Fruit fly (Drosophila melanogaster) whole organism, embryonic: ENCODE data around the gene mRpL51.
A peak's percentile ranks its signal among the peaks of the same experiment; 100 is the strongest.

Experiments used
- Asciz ChIP-seq: fragments of 200-800 bp; sonication (Bioruptor generic); optimal IDR thresholded peaks from 2 replicates; lab custom pipeline; 2017; ENCODE audit warnings: missing biosample characterization, mild to moderate bottlenecking, missing genetic modification characterization, missing genetic modification reagents
- CG10366 ChIP-seq: fragments of 200-800 bp; sonication (Bioruptor generic); IDR thresholded peaks from 2 replicates; pipeline ENCODE4 v1.3.6; 2022; ENCODE audit warnings: missing biosample characterization, missing genetic modification characterization
- CG12104 ChIP-seq: fragments of 200-800 bp; sonication (Bioruptor generic); optimal IDR thresholded peaks from 3 replicates; lab custom pipeline; 2016; ENCODE audit warnings: missing biosample characterization, missing genetic modification characterization
- CG12659 ChIP-seq: fragments of 200-800 bp; sonication (Bioruptor generic); optimal IDR thresholded peaks from 3 replicates; lab custom pipeline; 2017; ENCODE audit warnings: mild to moderate bottlenecking, missing biosample characterization, missing genetic modification reagents, missing genetic modification characterization
- CG13424 ChIP-seq: fragments of 200-800 bp; sonication (Bioruptor generic); optimal IDR thresholded peaks from 2 replicates; lab custom pipeline; 2019; ENCODE audit warnings: missing biosample characterization, mild to moderate bottlenecking, missing genetic modification characterization, moderate library complexity
- CG15011 ChIP-seq: fragments of 200-800 bp; sonication (Bioruptor generic); optimal IDR thresholded peaks from 3 replicates; lab custom pipeline; 2018; ENCODE audit warnings: missing biosample characterization, mild to moderate bottlenecking, missing genetic modification characterization
- CG15073 ChIP-seq: fragments of 200-800 bp; sonication (Bioruptor generic); optimal IDR thresholded peaks from 2 replicates; lab custom pipeline; 2016; ENCODE audit warnings: missing biosample characterization, missing genetic modification characterization
- CG15514 ChIP-seq: fragments of 200-800 bp; sonication (Bioruptor generic); optimal IDR thresholded peaks from 3 replicates; lab custom pipeline; 2017; ENCODE audit warnings: missing biosample characterization, missing genetic modification characterization, mild to moderate bottlenecking, moderate library complexity, missing genetic modification reagents
- CG1832 ChIP-seq: fragments of 200-800 bp; sonication (Bioruptor generic); optimal IDR thresholded peaks from 2 replicates; lab custom pipeline; 2017; ENCODE audit warnings: missing biosample characterization, mild to moderate bottlenecking, missing genetic modification characterization, inconsistent platforms
- CG2678 ChIP-seq: fragments of 200-800 bp; sonication (Bioruptor generic); optimal IDR thresholded peaks from 3 replicates; lab custom pipeline; 2019; ENCODE audit warnings: missing biosample characterization, mild to moderate bottlenecking, missing genetic modification characterization, moderate library complexity
- CG34224 ChIP-seq: fragments of 200-800 bp; sonication (Bioruptor generic); IDR thresholded peaks from 3 replicates; pipeline ENCODE4 v1.3.6; 2022; ENCODE audit warnings: missing biosample characterization, missing genetic modification characterization; ENCODE audit not compliant: partially characterized antibody
- CG34376 ChIP-seq: fragments of 200-800 bp; sonication (Bioruptor generic); optimal IDR thresholded peaks from 2 replicates; lab custom pipeline; 2018; ENCODE audit warnings: missing biosample characterization, mild to moderate bottlenecking, missing genetic modification characterization
- CG6683 ChIP-seq: fragments of 200-800 bp; sonication (Bioruptor generic); optimal IDR thresholded peaks from 2 replicates; lab custom pipeline; 2017; ENCODE audit warnings: missing biosample characterization, mild to moderate bottlenecking, missing genetic modification characterization, missing genetic modification reagents
- CG8290 ChIP-seq, 3 experiments: fragments of 200-800 bp; sonication (Bioruptor generic); optimal IDR thresholded peaks; 2 replicates each; lab custom pipeline; 2016 to 2019; ENCODE audit warnings: missing biosample characterization in 3 of 3, missing genetic modification characterization in 3 of 3, mild to moderate bottlenecking in 2 of 3, moderate library complexity in 1 of 3
- CoRest ChIP-seq: fragments of 200-800 bp; sonication (Bioruptor generic); optimal IDR thresholded peaks from 3 replicates; lab custom pipeline; 2018; ENCODE audit warnings: missing biosample characterization, mild to moderate bottlenecking, missing genetic modification characterization, moderate library complexity
- D19A ChIP-seq: fragments of 200-800 bp; optimal IDR thresholded peaks from 3 replicates; lab custom pipeline; 2019; ENCODE audit warnings: missing biosample characterization, mild to moderate bottlenecking, missing genetic modification characterization, moderate library complexity
- Dbx ChIP-seq: fragments of 200-800 bp; sonication (Bioruptor generic); IDR thresholded peaks from 3 replicates; pipeline ENCODE4 v1.3.6; 2022; ENCODE audit warnings: missing biosample characterization, missing genetic modification characterization
- Dp ChIP-seq: fragments of 200-800 bp; sonication (Bioruptor generic); optimal IDR thresholded peaks from 2 replicates; lab custom pipeline; 2018; ENCODE audit warnings: missing biosample characterization, mild to moderate bottlenecking, missing genetic modification characterization, moderate library complexity
- E2f2 ChIP-seq: fragments of 200-800 bp; sonication (Bioruptor generic); IDR thresholded peaks from 2 replicates; pipeline ENCODE4 v1.3.6; 2022; ENCODE audit warnings: missing biosample characterization, missing genetic modification characterization
- Eip74EF ChIP-seq, 2 experiments: fragments of 200-800 bp in 1 of 2; fragments of >200 bp in 1 of 2; sonication (Bioruptor generic) in 1 of 2; optimal IDR thresholded peaks; 2 replicates each; lab custom pipeline; 2017 to 2019; ENCODE audit warnings: missing biosample characterization in 2 of 2, missing genetic modification characterization in 2 of 2, mild to moderate bottlenecking in 1 of 2, moderate library complexity in 1 of 2
- Ets97D ChIP-seq: fragments of 200-800 bp; sonication (Bioruptor generic); optimal IDR thresholded peaks from 3 replicates; lab custom pipeline; 2016; ENCODE audit warnings: missing biosample characterization, missing genetic modification characterization
- Kr ChIP-seq: fragments of 200-800 bp; sonication (Bioruptor generic); optimal IDR thresholded peaks from 2 replicates; lab custom pipeline; 2017; ENCODE audit warnings: missing biosample characterization, mild to moderate bottlenecking, missing genetic modification characterization
- MBD-R2 ChIP-seq: fragments of 200-800 bp; sonication (Bioruptor generic); IDR thresholded peaks from 2 replicates; pipeline ENCODE4 v1.3.6; 2022; ENCODE audit warnings: missing biosample characterization, missing genetic modification characterization
- Nf-YC ChIP-seq: fragments of 200-800 bp; optimal IDR thresholded peaks from 3 replicates; lab custom pipeline; 2019; ENCODE audit warnings: missing biosample characterization, mild to moderate bottlenecking, missing genetic modification characterization, moderate library complexity
- Side ChIP-seq: fragments of 200-800 bp; sonication (Bioruptor generic); optimal IDR thresholded peaks from 2 replicates; lab custom pipeline; 2016; ENCODE audit warnings: missing biosample characterization, missing genetic modification characterization
- Tbp ChIP-seq: fragments of >200 bp; optimal IDR thresholded peaks from 2 replicates; lab custom pipeline; 2018; ENCODE audit warnings: missing biosample characterization, missing genetic modification characterization
- Vsx1 ChIP-seq: fragments of 200-800 bp; sonication (Bioruptor generic); optimal IDR thresholded peaks from 2 replicates; lab custom pipeline; 2017; ENCODE audit warnings: missing biosample characterization, mild to moderate bottlenecking, missing genetic modification characterization, missing genetic modification reagents
- ab ChIP-seq: fragments of 200-800 bp; sonication (Bioruptor generic); optimal IDR thresholded peaks from 2 replicates; lab custom pipeline; 2016; ENCODE audit warnings: missing biosample characterization, missing genetic modification characterization
- crp ChIP-seq, 2 experiments: fragments of 200-800 bp; sonication (Bioruptor generic); optimal IDR thresholded peaks; 2 replicates in 1 of 2; 3 replicates in 1 of 2; lab custom pipeline; 2017; ENCODE audit warnings: missing biosample characterization in 2 of 2, missing genetic modification characterization in 2 of 2, mild to moderate bottlenecking in 1 of 2, moderate library complexity in 1 of 2
- fd64A ChIP-seq: fragments of 200-800 bp; sonication (Bioruptor generic); optimal IDR thresholded peaks from 3 replicates; lab custom pipeline; 2018; ENCODE audit warnings: missing biosample characterization, mild to moderate bottlenecking, missing genetic modification characterization
- gsb-n ChIP-seq: fragments of 200-800 bp; sonication (Bioruptor generic); optimal IDR thresholded peaks from 3 replicates; lab custom pipeline; 2018; ENCODE audit warnings: missing biosample characterization, mild to moderate bottlenecking, missing genetic modification characterization
- gt ChIP-seq: fragments of 200-800 bp; sonication (Bioruptor generic); IDR thresholded peaks from 2 replicates; pipeline ENCODE4 v1.3.6; 2022; ENCODE audit warnings: missing biosample characterization, missing genetic modification characterization
- mirr ChIP-seq: fragments of 200-800 bp; sonication (Bioruptor generic); optimal IDR thresholded peaks from 3 replicates; lab custom pipeline; 2018; ENCODE audit warnings: missing biosample characterization, mild to moderate bottlenecking, missing genetic modification characterization
- nom ChIP-seq: fragments of 200-800 bp; sonication (Bioruptor generic); optimal IDR thresholded peaks from 2 replicates; lab custom pipeline; 2017; ENCODE audit warnings: missing biosample characterization, missing genetic modification characterization, mild to moderate bottlenecking, moderate library complexity, missing genetic modification reagents
- onecut ChIP-seq: fragments of 200-800 bp; sonication (Bioruptor generic); IDR thresholded peaks from 2 replicates; pipeline ENCODE4 v1.3.6; 2022; ENCODE audit warnings: missing biosample characterization, missing genetic modification characterization
- org-1 ChIP-seq: fragments of 200-800 bp; sonication (Bioruptor generic); optimal IDR thresholded peaks from 2 replicates; lab custom pipeline; 2017; ENCODE audit warnings: missing biosample characterization, missing genetic modification characterization
- pan ChIP-seq, 4 experiments: fragments of >200 bp in 3 of 4; fragments of 200-800 bp in 1 of 4; sonication (Bioruptor generic) in 1 of 4; optimal IDR thresholded peaks in 3 of 4; IDR thresholded peaks in 1 of 4; 2 replicates each; pipeline versions ENCODE4 v1.3.6 to Lab custom; 2017 to 2022; ENCODE audit warnings: missing biosample characterization in 2 of 4, missing genetic modification characterization in 2 of 4, mixed read lengths in 1 of 4
- tll ChIP-seq, 2 experiments: fragments of 200-800 bp in 1 of 2; fragments of >200 bp in 1 of 2; sonication (Bioruptor generic) in 1 of 2; optimal IDR thresholded peaks; 2 replicates each; lab custom pipeline; 2017 to 2019; ENCODE audit warnings: missing biosample characterization in 2 of 2, missing genetic modification characterization in 2 of 2, mild to moderate bottlenecking in 1 of 2, moderate library complexity in 1 of 2
- zen2 ChIP-seq: fragments of 200-800 bp; sonication (Bioruptor generic); IDR thresholded peaks from 3 replicates; pipeline ENCODE4 v1.3.6; 2022; ENCODE audit warnings: missing biosample characterization, missing genetic modification characterization; ENCODE audit not compliant: partially characterized antibody

mRpL51 gene

DNA sequence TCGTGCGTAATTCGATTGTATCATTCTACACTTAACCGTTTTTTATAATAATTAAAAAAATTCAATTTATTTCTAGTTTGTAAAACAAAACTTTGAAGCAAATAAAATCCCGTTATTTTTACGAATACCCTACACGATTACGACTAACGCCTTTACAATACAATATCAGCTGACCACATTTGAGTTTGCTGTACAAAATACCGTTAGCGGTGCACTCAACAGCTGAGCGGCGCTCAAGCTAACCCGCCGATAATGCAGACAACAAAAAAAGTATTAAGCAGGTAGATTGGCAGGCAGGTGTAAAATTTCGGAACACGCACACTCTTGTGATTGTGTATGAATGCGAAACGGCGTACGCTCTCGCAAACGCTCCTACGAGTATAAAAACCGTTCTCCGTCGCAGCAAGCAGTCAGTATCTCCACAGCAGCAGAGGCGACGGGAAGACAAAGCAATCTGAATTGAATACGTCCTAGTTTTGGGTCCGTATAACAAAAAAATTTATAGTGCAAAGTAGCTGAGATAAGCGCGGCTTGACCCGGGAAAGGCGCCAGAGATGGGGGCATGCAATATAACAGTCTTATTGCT is 4.6 kb upstream of the mRpL51 start, which contains the start of gene Acer (continued):
- TF ChIP-seq CG8290 (GFP tag; optimal IDR thresholded peaks at IDR 0.05; lab: Kevin White, UChicago) = peak; percentile 52
- TF ChIP-seq CG8290 (tag; optimal IDR thresholded peaks at IDR 0.05; lab: Kevin White, UChicago) = no peak
- no peak for TF ChIP-seq CG15073 (GFP tag; lab: Kevin White, UChicago)
- no peak for TF ChIP-seq CG10366
- no peak for TF ChIP-seq Vsx1 (GFP tag; lab: Kevin White, UChicago)
- no peak for TF ChIP-seq org-1 (GFP tag; lab: Kevin White, UChicago)
- peak; percentile 32 for TF ChIP-seq CoRest
- TF ChIP-seq crp (GFP tag; optimal IDR thresholded peaks at IDR 0.05; lab: Kevin White, UChicago) = peak; percentile 53 to 91
- TF ChIP-seq D19A (tag; lab: Kevin White, UChicago) = peak; percentile 40
- TF ChIP-seq onecut = peak; percentile 11; the same call in 1 of the 2 replicates
- no peak for TF ChIP-seq fd64A (GFP tag; lab: Kevin White, UChicago)
- TF ChIP-seq Ets97D = peak; percentile 6
- TF ChIP-seq MBD-R2 (GFP tag; lab: Robert Waterston, UW) = peak; percentile 26; the same call in 1 of the 2 replicates
- peak; percentile 32 for TF ChIP-seq CG12659 (GFP tag; lab: Kevin White, UChicago)
- peak; percentile 18 for TF ChIP-seq CG13424 (tag; lab: Kevin White, UChicago)
- TF ChIP-seq nom (GFP tag; lab: Kevin White, UChicago) = peak; percentile 11
- TF ChIP-seq CG1832 (GFP tag; lab: Kevin White, UChicago) = no peak
- TF ChIP-seq Kr = peak; percentile 24
- TF ChIP-seq CG6683 (GFP tag; lab: Kevin White, UChicago) = no peak
- TF ChIP-seq Dp (GFP tag; lab: Kevin White, UChicago) = peak; percentile 6
- TF ChIP-seq gsb-n (tag; lab: Kevin White, UChicago) = no peak
- peak; percentile 64 for TF ChIP-seq CG34376 (GFP tag; lab: Kevin White, UChicago)
- TF ChIP-seq gt = no peak
- TF ChIP-seq Eip74EF (GFP tag; optimal IDR thresholded peaks at IDR 0.05; lab: Kevin White, UChicago) = no peak
- no peak for TF ChIP-seq CG15011 (GFP tag; lab: Kevin White, UChicago)
- no peak for TF ChIP-seq Tbp (GFP tag; lab: Kevin White, UChicago)
- TF ChIP-seq Asciz (GFP tag; lab: Kevin White, UChicago) = no peak
- no peak for TF ChIP-seq ab
- TF ChIP-seq Dbx (GFP tag; lab: Robert Waterston, UW) = no peak
- TF ChIP-seq CG15514 = peak; percentile 8
- TF ChIP-seq CG2678 (tag; lab: Kevin White, UChicago) = no peak
- no peak for TF ChIP-seq pan (optimal IDR thresholded peaks at IDR 0.05; lab: Kevin White, UChicago)
- peak in 1 of 2 experiments; percentile 23 for TF ChIP-seq pan (GFP tag; optimal IDR thresholded peaks at IDR 0.05 in 1 of 2, IDR thresholded peaks at IDR 0.05 in 1 of 2)
- TF ChIP-seq CG34224 = peak; percentile 25; the same call in 1 of the 3 replicates
- TF ChIP-seq E2f2 (GFP tag; lab: Robert Waterston, UW) = 0 out of 2 replicates have a peak, but pooled peaks have one; percentile 10
- peak; percentile 13 for TF ChIP-seq mirr (GFP tag; lab: Kevin White, UChicago)
- TF ChIP-seq tll (GFP tag; optimal IDR thresholded peaks at IDR 0.05; lab: Kevin White, UChicago) = no peak
- TF ChIP-seq Nf-YC (tag; lab: Kevin White, UChicago) = peak; percentile 25
- no peak for TF ChIP-seq CG12104 (GFP tag; lab: Kevin White, UChicago)
- TF ChIP-seq Side (GFP tag; lab: Kevin White, UChicago) = no peak
- TF ChIP-seq zen2 (GFP tag; lab: Robert Waterston, UW) = peak; percentile 4; the same call in 1 of the 3 replicates
